Worm (Caenorhabditis elegans) whole organism, midembryonic: ENCODE results near the gene fipr-10.

ENCODE experiments used
- cog-1 ChIP-seq: sonication (generic microtip); optimal IDR thresholded peaks from 2 replicates; lab custom pipeline; 2016; ENCODE audit warnings: missing genetic modification characterization, missing compliant biosample characterization
- flt-1 ChIP-seq: fragments of 200-800 bp; sonication (Bioruptor generic); IDR thresholded peaks from 2 replicates; pipeline ENCODE4 v1.3.6; 2022; ENCODE audit warnings: missing genetic modification characterization, missing compliant biosample characterization
- klf-2 ChIP-seq: fragments of 200-800 bp; sonication (Bioruptor generic); conservative IDR thresholded peaks from 2 replicates; pipeline ENCODE4 v1.3.6; 2022; ENCODE audit warnings: missing genetic modification reagents, missing genetic modification characterization, missing compliant biosample characterization
- tab-1 ChIP-seq: fragments of 200-800 bp; sonication (Bioruptor generic); IDR thresholded peaks from 2 replicates; pipeline ENCODE4 v1.3.6; 2022; ENCODE audit warnings: missing genetic modification characterization, missing compliant biosample characterization
- ztf-29 ChIP-seq: fragments of 200-800 bp; sonication (Bioruptor generic); IDR thresholded peaks from 2 replicates; pipeline ENCODE4 v1.3.6; 2022; ENCODE audit warnings: missing genetic modification reagents, missing genetic modification characterization, missing compliant biosample characterization

DNA sequence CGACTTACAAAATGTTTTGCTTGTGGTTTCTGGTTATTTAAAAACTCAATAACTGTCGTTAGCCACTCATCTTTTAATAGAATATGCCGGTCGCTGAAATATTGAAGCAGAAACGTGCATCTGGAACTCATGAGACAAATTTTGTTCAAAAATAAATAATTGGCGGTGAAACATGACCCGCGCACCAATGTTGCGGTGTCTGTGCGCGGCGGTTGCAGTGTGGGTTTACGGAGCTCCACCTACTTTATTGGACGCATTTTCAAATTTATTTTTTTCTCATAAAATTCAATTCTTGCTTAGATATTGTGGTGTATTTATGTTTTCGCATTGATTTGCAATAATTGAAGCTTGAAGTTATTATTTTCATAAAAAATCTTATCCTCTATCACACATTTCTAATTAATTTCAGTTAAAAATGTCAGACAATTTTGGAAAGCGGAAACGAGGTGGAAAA, 16.7 kb downstream of the fipr-10 start, which contains the start of the genes rmh-2 and suds-3:
- TF ChIP-seq klf-2 (GFP tag; lab: Robert Waterston, UW) (no peak), flt-1 (GFP tag; lab: Robert Waterston, UW) (no peak), cog-1 (no peak), tab-1 (no peak), ztf-29 (GFP tag; lab: Robert Waterston, UW) (no peak)
